Fruit fly (Drosophila melanogaster): ENCODE results near the gene Or85f.
A peak's percentile ranks its signal among the peaks of the same experiment; 100 is the strongest.

Gene Or85f

dm6 chr3R:9404104-9404512 lies 6.1 kb downstream of the Or85f start, which contains the start of the genes CG9356, BBIP1 and CG8135 (continued):
- TF ChIP-seq Kr (GFP tag; optimal IDR thresholded peaks at IDR 0.05) = no peak
- no peak for TF ChIP-seq CG17912 (GFP tag; optimal IDR thresholded peaks at IDR 0.05)
- peak; percentile 67 for TF ChIP-seq row (GFP tag; IDR thresholded peaks at IDR 0.05)
- TF ChIP-seq CG8359 (GFP tag; optimal IDR thresholded peaks at IDR 0.05; ENCODE audit: borderline replicate concordance) = no peak
- TF ChIP-seq CG9797 (GFP tag; optimal IDR thresholded peaks at IDR 0.05) = peak; percentile 96
- TF ChIP-seq CG11093 (GFP tag; IDR thresholded peaks at IDR 0.05) = no peak
- TF ChIP-seq grn (GFP tag; optimal IDR thresholded peaks at IDR 0.05) = peak; percentile 82
- TF ChIP-seq CG14014 (GFP tag; IDR thresholded peaks at IDR 0.05) = no peak
- TF ChIP-seq CG30431 (GFP tag; optimal IDR thresholded peaks at IDR 0.05) = no peak
- peak; percentile 65 for TF ChIP-seq CG34376 (GFP tag; optimal IDR thresholded peaks at IDR 0.05)
- TF ChIP-seq zfh1 (GFP tag; IDR thresholded peaks at IDR 0.05) = peak; percentile 68; the same call in 2 of the 3 replicates
- TF ChIP-seq CG7928 (GFP tag; optimal IDR thresholded peaks at IDR 0.05) = peak; percentile 48
- TF ChIP-seq CG2889 (GFP tag; IDR thresholded peaks at IDR 0.05) = 0 out of 3 replicates have a peak, but pooled peaks have one; percentile 34
- TF ChIP-seq E2f2 (GFP tag; IDR thresholded peaks at IDR 0.05) = peak; percentile 73
- peak; percentile 81 for TF ChIP-seq CG12155 (GFP tag; optimal IDR thresholded peaks at IDR 0.05)
- no peak; the same call in 1 of the 2 replicates for TF ChIP-seq CG31441 (GFP tag; IDR thresholded peaks at IDR 0.05)
- peak; percentile 79 for TF ChIP-seq CG15601 (tag; optimal IDR thresholded peaks at IDR 0.05)
- peak; percentile 66 for TF ChIP-seq E2f1 (GFP tag; IDR thresholded peaks at IDR 0.05)
- no peak; the same call in 1 of the 3 replicates for TF ChIP-seq CG17361 (GFP tag; IDR thresholded peaks at IDR 0.05)
- peak; percentile 80 for TF ChIP-seq ems (GFP tag; optimal IDR thresholded peaks at IDR 0.05)
- TF ChIP-seq CG1024 (GFP tag; IDR thresholded peaks at IDR 0.05) = peak; percentile 62; the same call in 1 of the 2 replicates
- no peak for TF ChIP-seq scrt (GFP tag; optimal IDR thresholded peaks at IDR 0.05)
- peak in 1 of 2 experiments; percentile 37 for TF ChIP-seq crp (GFP tag; optimal IDR thresholded peaks at IDR 0.05)
- peak; percentile 41; the same call in 1 of the 3 replicates for TF ChIP-seq CG6791 (GFP tag; IDR thresholded peaks at IDR 0.05; ENCODE audit: partially characterized antibody)
- peak; percentile 72 for TF ChIP-seq Sry-δ (GFP tag; optimal IDR thresholded peaks at IDR 0.05)
- peak; percentile 81 for TF ChIP-seq Dip3 (GFP tag; optimal IDR thresholded peaks at IDR 0.05)
- TF ChIP-seq CG12769 (tag; optimal IDR thresholded peaks at IDR 0.05) = no peak
- peak; percentile 80 for TF ChIP-seq Dbx (GFP tag; IDR thresholded peaks at IDR 0.05)
- TF ChIP-seq ind (GFP tag; optimal IDR thresholded peaks at IDR 0.05) = peak; percentile 85
- no peak for TF ChIP-seq z (GFP tag; IDR thresholded peaks at IDR 0.05)
- peak; percentile 58 for TF ChIP-seq NK7.1 (GFP tag; optimal IDR thresholded peaks at IDR 0.05)
- no peak for TF ChIP-seq Hand (GFP tag; optimal IDR thresholded peaks at IDR 0.05)
- TF ChIP-seq tll (GFP tag; optimal IDR thresholded peaks at IDR 0.05) = peak in 1 of 2 experiments; percentile 72
- peak; percentile 94 for TF ChIP-seq CG33213 (GFP tag; optimal IDR thresholded peaks at IDR 0.05)
- no peak for TF ChIP-seq ssp (GFP tag; IDR thresholded peaks at IDR 0.05)
- peak; percentile 63; the same call in 3 of the 4 replicates for TF ChIP-seq Dll (GFP tag; IDR thresholded peaks at IDR 0.05; ENCODE audit: partially characterized antibody)
- no peak for TF ChIP-seq aop (GFP tag; IDR thresholded peaks at IDR 0.05)
- peak; percentile 59 for TF ChIP-seq HHEX (GFP tag; optimal IDR thresholded peaks at IDR 0.05)
- TF ChIP-seq CG34422 (GFP tag; IDR thresholded peaks at IDR 0.05) = peak; percentile 80
- no peak for TF ChIP-seq br (optimal IDR thresholded peaks at IDR 0.05)
- peak; percentile 98 for TF ChIP-seq sens (GFP tag)
- peak; percentile 65 for TF ChIP-seq CG4820 (GFP tag; optimal IDR thresholded peaks at IDR 0.05)
- TF ChIP-seq BEAF-32 (GFP tag; optimal IDR thresholded peaks at IDR 0.05) = peak; percentile 54
- TF ChIP-seq ap (GFP tag; IDR thresholded peaks at IDR 0.05) = no peak
- TF ChIP-seq wek (GFP tag; optimal IDR thresholded peaks at IDR 0.05) = no peak
- TF ChIP-seq pum (GFP tag; optimal IDR thresholded peaks at IDR 0.05) = peak; percentile 75
- TF ChIP-seq CG7963 (GFP tag; IDR thresholded peaks at IDR 0.05; ENCODE audit: partially characterized antibody) = no peak
- no peak for TF ChIP-seq gcm2 (GFP tag; optimal IDR thresholded peaks at IDR 0.05)
- peak; percentile 0 for TF ChIP-seq CG4328 (GFP tag; optimal IDR thresholded peaks at IDR 0.05)
- TF ChIP-seq CG12391 (tag; optimal IDR thresholded peaks at IDR 0.05) = peak; percentile 87
- TF ChIP-seq CG10979 (tag; optimal IDR thresholded peaks at IDR 0.05) = peak; percentile 57
